Worm (Caenorhabditis elegans): Measurements from ENCODE around the gene lgc-31.

ce11 chrV:15493680-15494079, 28.1 kb downstream of the lgc-31 start, which contains the start of gene srh-218:
- no peak for TF ChIP-seq unc-39 (tag; optimal IDR thresholded peaks at IDR 0.05)
- TF ChIP-seq unc-62 (GFP tag; optimal IDR thresholded peaks at IDR 0.05), result no peak
- no peak for TF ChIP-seq pha-4 (tag; optimal IDR thresholded peaks at IDR 0.05)
- no peak for TF ChIP-seq egl-27 (tag; optimal IDR thresholded peaks at IDR 0.05)

Measured in whole organism, L3 larva.